Worm (Caenorhabditis elegans) whole organism, L3 larva: Measurements from ENCODE around the gene R02D5.7.

Experiments used
- elt-3 ChIP-seq, 3 experiments: fragments of 150-350 bp in 1 of 3; sonication (generic microtip) in 2 of 3; optimal IDR thresholded peaks; 2 replicates in 2 of 3; 4 replicates in 1 of 3; lab custom pipeline; 2014 to 2017; ENCODE audit warnings: missing biosample characterization in 3 of 3, missing genetic modification characterization in 3 of 3
- mdl-1 ChIP-seq: fragments of 150-350 bp; optimal IDR thresholded peaks from 2 replicates; lab custom pipeline; 2014; ENCODE audit warnings: missing biosample characterization, missing genetic modification characterization
- unc-62 ChIP-seq: fragments of 150-350 bp; sonication (generic microtip); optimal IDR thresholded peaks from 4 replicates; lab custom pipeline; 2014; ENCODE audit warnings: missing biosample characterization, missing genetic modification reagents, missing genetic modification characterization

- no peak for TF ChIP-seq unc-62 (GFP tag; lab: Kevin White, UChicago)
- no peak for TF ChIP-seq elt-3 (tag; optimal IDR thresholded peaks at IDR 0.05; lab: Kevin White, UChicago)
- no peak for TF ChIP-seq mdl-1
Measured at ce11 chrV:14508005-14508521, 26.8 kb upstream of the R02D5.7 start, which contains the start of gene R02D5.1.
